Fruit fly (Drosophila melanogaster) whole organism, embryonic: ENCODE results near the gene Reg-2.

Experiments used
- Antp ChIP-seq: fragments of 200-800 bp; sonication (Bioruptor generic); optimal IDR thresholded peaks from 3 replicates; lab custom pipeline; 2016; ENCODE audit warnings: missing biosample characterization, missing genetic modification characterization
- Blimp-1 ChIP-seq: fragments of 200-800 bp; sonication (Bioruptor generic); optimal IDR thresholded peaks from 3 replicates; lab custom pipeline; 2018; ENCODE audit warnings: missing biosample characterization, missing genetic modification characterization, mild to moderate bottlenecking, moderate library complexity, missing genetic modification reagents
- CG10565 ChIP-seq: fragments of 200-800 bp; sonication (Bioruptor generic); optimal IDR thresholded peaks from 3 replicates; lab custom pipeline; 2016; ENCODE audit warnings: missing biosample characterization, mild to moderate bottlenecking, missing genetic modification characterization
- CG11085 ChIP-seq: fragments of 200-800 bp; sonication (Bioruptor generic); IDR thresholded peaks from 2 replicates; pipeline ENCODE4 v1.3.6; 2022; ENCODE audit warnings: missing biosample characterization, missing genetic modification characterization
- CG12104 ChIP-seq: fragments of 200-800 bp; sonication (Bioruptor generic); optimal IDR thresholded peaks from 3 replicates; lab custom pipeline; 2016; ENCODE audit warnings: missing biosample characterization, missing genetic modification characterization
- CG12769 ChIP-seq: fragments of 200-800 bp; sonication (Bioruptor generic); optimal IDR thresholded peaks from 2 replicates; lab custom pipeline; 2019; ENCODE audit warnings: missing biosample characterization, mild to moderate bottlenecking, missing genetic modification characterization, moderate library complexity
- CG14050 ChIP-seq: fragments of 200-800 bp; sonication (Bioruptor generic); IDR thresholded peaks from 3 replicates; pipeline ENCODE4 v1.3.6; 2022; ENCODE audit warnings: missing biosample characterization, missing genetic modification characterization
- CG1602 ChIP-seq: fragments of 200-800 bp; sonication (Bioruptor generic); optimal IDR thresholded peaks from 3 replicates; lab custom pipeline; 2016; ENCODE audit warnings: missing biosample characterization, missing genetic modification characterization
- CG16779 ChIP-seq: fragments of 200-800 bp; sonication (Bioruptor generic); IDR thresholded peaks from 2 replicates; pipeline ENCODE4 v1.3.6; 2022; ENCODE audit warnings: missing biosample characterization, missing genetic modification characterization
- CG17568 ChIP-seq: fragments of 200-800 bp; sonication (Bioruptor generic); optimal IDR thresholded peaks from 2 replicates; lab custom pipeline; 2018; ENCODE audit warnings: missing biosample characterization, mild to moderate bottlenecking, missing genetic modification characterization, moderate library complexity
- CG18011 ChIP-seq: fragments of 200-800 bp; sonication (Bioruptor generic); optimal IDR thresholded peaks from 2 replicates; lab custom pipeline; 2017; ENCODE audit warnings: missing biosample characterization, missing genetic modification characterization, mild to moderate bottlenecking, moderate library complexity, missing genotype
- CG2678 ChIP-seq: fragments of 200-800 bp; sonication (Bioruptor generic); optimal IDR thresholded peaks from 3 replicates; lab custom pipeline; 2019; ENCODE audit warnings: missing biosample characterization, mild to moderate bottlenecking, missing genetic modification characterization, moderate library complexity
- CG31441 ChIP-seq: fragments of 200-800 bp; sonication (Bioruptor generic); IDR thresholded peaks from 2 replicates; pipeline ENCODE4 v1.3.6; 2022; ENCODE audit warnings: missing biosample characterization, missing genetic modification characterization
- CG33213 ChIP-seq: fragments of 200-800 bp; sonication (Bioruptor generic); optimal IDR thresholded peaks from 3 replicates; lab custom pipeline; 2016; ENCODE audit warnings: missing biosample characterization, missing genetic modification characterization
- CG33557 ChIP-seq: fragments of 200-800 bp; sonication (Bioruptor generic); optimal IDR thresholded peaks from 2 replicates; lab custom pipeline; 2019; ENCODE audit warnings: missing biosample characterization, mild to moderate bottlenecking, missing genetic modification characterization, moderate library complexity
- CG4617 ChIP-seq: fragments of 200-800 bp; sonication (Bioruptor generic); optimal IDR thresholded peaks from 3 replicates; lab custom pipeline; 2016; ENCODE audit warnings: missing biosample characterization, missing genetic modification characterization, borderline replicate concordance
- CG4707 ChIP-seq: fragments of 200-800 bp; sonication (Bioruptor generic); optimal IDR thresholded peaks from 2 replicates; lab custom pipeline; 2018; ENCODE audit warnings: missing biosample characterization, mild to moderate bottlenecking, missing genetic modification characterization, moderate library complexity
- CG4820 ChIP-seq: fragments of 200-800 bp; sonication (Bioruptor generic); optimal IDR thresholded peaks from 3 replicates; lab custom pipeline; 2016; ENCODE audit warnings: missing biosample characterization, missing genetic modification characterization
- CG6683 ChIP-seq: fragments of 200-800 bp; sonication (Bioruptor generic); optimal IDR thresholded peaks from 2 replicates; lab custom pipeline; 2017; ENCODE audit warnings: missing biosample characterization, mild to moderate bottlenecking, missing genetic modification characterization, missing genetic modification reagents
- CG7271 ChIP-seq: fragments of 200-800 bp; sonication (Bioruptor generic); optimal IDR thresholded peaks from 2 replicates; lab custom pipeline; 2018; ENCODE audit warnings: missing biosample characterization, mild to moderate bottlenecking, missing genetic modification characterization, moderate library complexity
- CG7372 ChIP-seq: fragments of 200-800 bp; sonication (Bioruptor generic); IDR thresholded peaks from 2 replicates; pipeline ENCODE4 v1.3.6; 2022; ENCODE audit warnings: missing biosample characterization, missing genetic modification characterization
- CG8388 ChIP-seq: fragments of 200-800 bp; sonication (Bioruptor generic); optimal IDR thresholded peaks from 2 replicates; lab custom pipeline; 2019; ENCODE audit warnings: missing biosample characterization, mild to moderate bottlenecking, missing genetic modification characterization, moderate library complexity
- CG8765 ChIP-seq: fragments of 200-800 bp; sonication (Bioruptor generic); IDR thresholded peaks from 2 replicates; pipeline ENCODE4 v1.3.6; 2022; ENCODE audit warnings: missing biosample characterization, missing genetic modification characterization
- CG9932 ChIP-seq: fragments of 200-800 bp; sonication (Bioruptor generic); IDR thresholded peaks from 2 replicates; pipeline ENCODE4 v1.3.6; 2022; ENCODE audit warnings: missing biosample characterization, missing genetic modification characterization
- D ChIP-seq, 2 experiments: fragments of 200-800 bp in 1 of 2; fragments of >200 bp in 1 of 2; sonication (Bioruptor generic) in 1 of 2; optimal IDR thresholded peaks; 2 replicates in 1 of 2; 3 replicates in 1 of 2; lab custom pipeline; 2017; ENCODE audit warnings: mild to moderate bottlenecking in 1 of 2, missing biosample characterization in 1 of 2, missing genetic modification characterization in 1 of 2, missing genetic modification reagents in 1 of 2
- ERR ChIP-seq: fragments of 200-800 bp; sonication (Bioruptor generic); optimal IDR thresholded peaks from 2 replicates; lab custom pipeline; 2016; ENCODE audit warnings: missing biosample characterization, missing genetic modification characterization
- Eip74EF ChIP-seq, 2 experiments: fragments of 200-800 bp in 1 of 2; fragments of >200 bp in 1 of 2; sonication (Bioruptor generic) in 1 of 2; optimal IDR thresholded peaks; 2 replicates each; lab custom pipeline; 2017 to 2019; ENCODE audit warnings: missing biosample characterization in 2 of 2, missing genetic modification characterization in 2 of 2, mild to moderate bottlenecking in 1 of 2, moderate library complexity in 1 of 2
- HLH4C ChIP-seq: fragments of 200-800 bp; sonication (Bioruptor generic); IDR thresholded peaks from 3 replicates; pipeline ENCODE4 v1.3.6; 2022; ENCODE audit warnings: missing biosample characterization, missing genetic modification characterization; ENCODE audit not compliant: partially characterized antibody
- Hand ChIP-seq: fragments of 200-800 bp; sonication (Bioruptor generic); optimal IDR thresholded peaks from 2 replicates; lab custom pipeline; 2017; ENCODE audit warnings: mild to moderate bottlenecking, missing biosample characterization, missing genetic modification reagents, missing genetic modification characterization
- Pdp1 ChIP-seq, 2 experiments: fragments of 200-800 bp; sonication (Bioruptor generic); optimal IDR thresholded peaks; 3 replicates each; lab custom pipeline; 2016; ENCODE audit warnings: missing biosample characterization in 2 of 2, missing genetic modification characterization in 2 of 2, mild to moderate bottlenecking in 1 of 2, moderate library complexity in 1 of 2
- Rx ChIP-seq: fragments of 200-800 bp; sonication (Bioruptor generic); IDR thresholded peaks from 2 replicates; pipeline ENCODE4 v1.3.6; 2022; ENCODE audit warnings: missing biosample characterization, missing genetic modification characterization
- Sry-δ ChIP-seq: fragments of 200-800 bp; sonication (Bioruptor generic); optimal IDR thresholded peaks from 2 replicates; lab custom pipeline; 2016; ENCODE audit warnings: missing biosample characterization, missing genetic modification characterization
- ara ChIP-seq: fragments of 200-800 bp; sonication (Bioruptor generic); IDR thresholded peaks from 2 replicates; pipeline ENCODE4 v1.3.6; 2022; ENCODE audit warnings: missing biosample characterization, missing genetic modification characterization
- ash1 ChIP-seq: fragments of 200-800 bp; sonication (Bioruptor generic); optimal IDR thresholded peaks from 2 replicates; lab custom pipeline; 2018; ENCODE audit warnings: missing biosample characterization, mild to moderate bottlenecking, missing genetic modification characterization
- bcd ChIP-seq: fragments of 200-800 bp; sonication (Bioruptor generic); optimal IDR thresholded peaks from 2 replicates; lab custom pipeline; 2017; ENCODE audit warnings: missing biosample characterization, mild to moderate bottlenecking, missing genetic modification characterization
- br ChIP-seq: fragments of >200 bp; optimal IDR thresholded peaks from 2 replicates; lab custom pipeline; 2017
- cad ChIP-seq: fragments of >200 bp; optimal IDR thresholded peaks from 2 replicates; lab custom pipeline; 2017; ENCODE audit warnings: missing biosample characterization, missing genetic modification characterization
- crol ChIP-seq: fragments of 200-800 bp; sonication (Bioruptor generic); IDR thresholded peaks from 2 replicates; pipeline ENCODE4 v1.3.6; 2022; ENCODE audit warnings: missing biosample characterization, missing genetic modification characterization
- dan ChIP-seq: fragments of 200-800 bp; sonication (Bioruptor generic); IDR thresholded peaks from 2 replicates; pipeline ENCODE4 v1.3.6; 2022; ENCODE audit warnings: missing biosample characterization, missing genetic modification characterization
- dati ChIP-seq: fragments of 200-800 bp; sonication (Bioruptor generic); IDR thresholded peaks from 2 replicates; pipeline ENCODE4 v1.3.6; 2022; ENCODE audit warnings: missing biosample characterization, missing genetic modification characterization
- dmrt11E ChIP-seq: fragments of 200-800 bp; sonication (Bioruptor generic); optimal IDR thresholded peaks from 3 replicates; lab custom pipeline; 2018; ENCODE audit warnings: missing biosample characterization, mild to moderate bottlenecking, missing genetic modification characterization, moderate library complexity
- dpn ChIP-seq, 2 experiments: fragments of 200-800 bp; sonication (Bioruptor generic); optimal IDR thresholded peaks; 3 replicates each; lab custom pipeline; 2016; ENCODE audit warnings: missing biosample characterization in 2 of 2, missing genetic modification characterization in 2 of 2
- fd96Cb ChIP-seq: fragments of 200-800 bp; sonication (Bioruptor generic); optimal IDR thresholded peaks from 2 replicates; lab custom pipeline; 2018; ENCODE audit warnings: missing biosample characterization, mild to moderate bottlenecking, missing genetic modification characterization, moderate library complexity
- gfzf ChIP-seq: fragments of 200-800 bp; sonication (Bioruptor generic); optimal IDR thresholded peaks from 2 replicates; lab custom pipeline; 2016; ENCODE audit warnings: missing biosample characterization, mild to moderate bottlenecking, missing genetic modification characterization, moderate library complexity
- nmo ChIP-seq: fragments of 200-800 bp; sonication (Bioruptor generic); optimal IDR thresholded peaks from 2 replicates; lab custom pipeline; 2018; ENCODE audit warnings: missing biosample characterization, mild to moderate bottlenecking, missing genetic modification characterization, moderate library complexity
- odd ChIP-seq: fragments of 200-800 bp; sonication (Bioruptor generic); optimal IDR thresholded peaks from 2 replicates; lab custom pipeline; 2017; ENCODE audit warnings: missing biosample characterization, mild to moderate bottlenecking, missing genetic modification characterization
- seq ChIP-seq: fragments of 200-800 bp; sonication (Bioruptor generic); IDR thresholded peaks from 2 replicates; pipeline ENCODE4 v1.3.6; 2022; ENCODE audit warnings: missing biosample characterization, missing genetic modification characterization
- ssp ChIP-seq: fragments of 200-800 bp; sonication (Bioruptor generic); IDR thresholded peaks from 2 replicates; pipeline ENCODE4 v1.3.6; 2022; ENCODE audit warnings: missing biosample characterization, missing genetic modification characterization
- sug ChIP-seq: fragments of 200-800 bp; optimal IDR thresholded peaks from 2 replicates; lab custom pipeline; 2019; ENCODE audit warnings: missing biosample characterization, mild to moderate bottlenecking, missing genetic modification characterization, moderate library complexity
- zen2 ChIP-seq: fragments of 200-800 bp; sonication (Bioruptor generic); IDR thresholded peaks from 3 replicates; pipeline ENCODE4 v1.3.6; 2022; ENCODE audit warnings: missing biosample characterization, missing genetic modification characterization; ENCODE audit not compliant: partially characterized antibody

The Reg-2 gene

DNA sequence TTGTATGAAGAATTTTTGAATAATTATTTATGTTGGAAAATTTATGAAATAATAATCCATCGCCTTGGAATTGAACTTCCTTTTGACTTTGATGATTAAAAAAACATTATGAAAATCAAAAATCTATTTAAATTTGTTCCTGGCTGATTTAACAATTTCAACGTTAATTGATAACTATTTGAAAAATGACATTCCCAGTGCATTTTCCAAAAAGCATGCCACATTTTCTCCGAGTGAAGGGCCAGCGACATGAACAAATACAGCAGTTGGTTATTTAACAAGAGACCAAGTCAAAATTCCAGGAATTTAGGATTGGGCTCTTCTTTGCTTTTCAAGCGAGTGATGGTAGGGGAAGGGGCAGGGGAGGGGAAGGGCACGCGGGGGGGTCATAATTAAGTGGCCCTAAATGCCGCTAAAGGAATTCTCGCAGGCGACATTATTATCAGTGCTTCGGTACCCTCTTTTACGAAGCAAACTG is 16.0 kb upstream of the Reg-2 start (continued):
- TF ChIP-seq CG4820 (GFP tag; lab: Kevin White, UChicago) (peak; percentile 45), gfzf (GFP tag; lab: Kevin White, UChicago) (no peak), CG7372 (GFP tag; lab: Robert Waterston, UW) (no peak), CG16779 (no peak), br (lab: Kevin White, UChicago) (no peak), dpn (GFP tag; optimal IDR thresholded peaks at IDR 0.05; lab: Kevin White, UChicago) (peak in 1 of 2 experiments; percentile 14), CG11085 (no peak), CG31441 (peak; percentile 75), CG9932 (no peak), odd (GFP tag; lab: Kevin White, UChicago) (no peak), HLH4C (GFP tag; lab: Robert Waterston, UW) (no peak), Hand (GFP tag; lab: Kevin White, UChicago) (no peak), CG10565 (GFP tag; lab: Kevin White, UChicago) (no peak), CG12769 (tag; lab: Kevin White, UChicago) (no peak), CG8765 (GFP tag; lab: Robert Waterston, UW) (no peak), Antp (GFP tag; lab: Kevin White, UChicago) (no peak), CG14050 (GFP tag; lab: Robert Waterston, UW) (no peak), seq (no peak), CG18011 (GFP tag; lab: Kevin White, UChicago) (no peak), CG8388 (GFP tag; lab: Kevin White, UChicago) (peak; percentile 71), CG2678 (tag; lab: Kevin White, UChicago) (peak; percentile 46), CG6683 (GFP tag; lab: Kevin White, UChicago) (no peak), ara (GFP tag; lab: Robert Waterston, UW) (peak; percentile 62; the same call in 1 of the 2 replicates), CG7271 (tag; lab: Kevin White, UChicago) (peak; percentile 24), crol (GFP tag; lab: Robert Waterston, UW) (peak; percentile 97), dmrt11E (peak; percentile 95), Blimp-1 (GFP tag; lab: Kevin White, UChicago) (peak; percentile 65), ERR (no peak), CG12104 (GFP tag; lab: Kevin White, UChicago) (no peak), ash1 (GFP tag; lab: Kevin White, UChicago) (no peak), CG4707 (GFP tag; lab: Kevin White, UChicago) (no peak), sug (tag; lab: Kevin White, UChicago) (no peak), Sry-δ (GFP tag; lab: Kevin White, UChicago) (no peak), Pdp1 (GFP tag; optimal IDR thresholded peaks at IDR 0.05; lab: Kevin White, UChicago) (peak; percentile 5 to 23), CG33213 (GFP tag; lab: Kevin White, UChicago) (no peak), Rx (no peak), D (optimal IDR thresholded peaks at IDR 0.05; lab: Kevin White, UChicago) (no peak), D (GFP tag; optimal IDR thresholded peaks at IDR 0.05; lab: Kevin White, UChicago) (peak; percentile 69), CG1602 (GFP tag; lab: Kevin White, UChicago) (peak; percentile 49), dan (no peak), nmo (GFP tag; lab: Kevin White, UChicago) (peak; percentile 75), CG33557 (peak; percentile 91), CG17568 (peak; percentile 30), dati (no peak), Eip74EF (GFP tag; optimal IDR thresholded peaks at IDR 0.05; lab: Kevin White, UChicago) (no peak), cad (GFP tag; lab: Kevin White, UChicago) (no peak), fd96Cb (peak; percentile 57), bcd (GFP tag; lab: Kevin White, UChicago) (no peak), ssp (0 out of 2 replicates have a peak, but pooled peaks have one; percentile 9), zen2 (no peak), CG4617 (GFP tag; lab: Kevin White, UChicago) (no peak)
